Worm (Caenorhabditis elegans) whole organism, L3 larva: Measurements from ENCODE around the gene mrpl-12.

Experiments
- R02D3.7 ChIP-seq: fragments of 150-350 bp; optimal IDR thresholded peaks from 2 replicates; lab custom pipeline; 2014; ENCODE audit warnings: missing biosample characterization, missing genetic modification characterization
- ZK546.5 ChIP-seq: sonication (generic microtip); optimal IDR thresholded peaks from 2 replicates; lab custom pipeline; 2017; ENCODE audit warnings: missing biosample characterization, missing genetic modification characterization
- aly-2 ChIP-seq: fragments of 150-350 bp; optimal IDR thresholded peaks from 2 replicates; lab custom pipeline; 2014; ENCODE audit warnings: missing biosample characterization, missing genetic modification characterization
- ama-1 ChIP-seq: fragments of 150-350 bp; optimal IDR thresholded peaks from 2 replicates; lab custom pipeline; 2018
- ceh-16 ChIP-seq: sonication (generic microtip); optimal IDR thresholded peaks from 2 replicates; lab custom pipeline; 2017; ENCODE audit warnings: missing biosample characterization, missing genetic modification characterization
- ceh-28 ChIP-seq: fragments of 150-350 bp; optimal IDR thresholded peaks from 2 replicates; lab custom pipeline; 2014; ENCODE audit warnings: missing biosample characterization, missing genetic modification reagents, missing genetic modification characterization
- ceh-82 ChIP-seq: fragments of 150-350 bp; optimal IDR thresholded peaks from 2 replicates; lab custom pipeline; 2014; ENCODE audit warnings: missing biosample characterization, missing genetic modification characterization
- ceh-9 ChIP-seq: sonication (generic microtip); optimal IDR thresholded peaks from 2 replicates; lab custom pipeline; 2018; ENCODE audit warnings: missing biosample characterization, missing genetic modification characterization
- daf-12 ChIP-seq: fragments of 150-350 bp; optimal IDR thresholded peaks from 2 replicates; lab custom pipeline; 2014; ENCODE audit warnings: missing biosample characterization, missing genetic modification reagents, missing genetic modification characterization
- egl-27 ChIP-seq: sonication (generic microtip); optimal IDR thresholded peaks from 4 replicates; lab custom pipeline; 2017; ENCODE audit warnings: missing biosample characterization, missing genetic modification reagents, missing genetic modification characterization
- egl-5 ChIP-seq: fragments of 150-350 bp; optimal IDR thresholded peaks from 2 replicates; lab custom pipeline; 2017; ENCODE audit warnings: missing biosample characterization, missing genetic modification reagents, missing genetic modification characterization, inconsistent platforms
- elt-1 ChIP-seq: fragments of 150-350 bp; optimal IDR thresholded peaks from 2 replicates; lab custom pipeline; 2014; ENCODE audit warnings: missing biosample characterization, missing genetic modification characterization
- elt-2 ChIP-seq: sonication (generic microtip); optimal IDR thresholded peaks from 2 replicates; lab custom pipeline; 2016; ENCODE audit warnings: missing genetic modification reagents, mild to moderate bottlenecking, missing genetic modification characterization, missing compliant biosample characterization
- elt-3 ChIP-seq, 3 experiments: fragments of 150-350 bp in 1 of 3; sonication (generic microtip) in 2 of 3; optimal IDR thresholded peaks; 2 replicates in 2 of 3; 4 replicates in 1 of 3; lab custom pipeline; 2014 to 2017; ENCODE audit warnings: missing biosample characterization in 3 of 3, missing genetic modification characterization in 3 of 3
- eor-1 ChIP-seq, 2 experiments: fragments of 150-350 bp; optimal IDR thresholded peaks; 2 replicates each; lab custom pipeline; 2014 to 2018; ENCODE audit warnings: missing biosample characterization in 2 of 2, missing genetic modification characterization in 2 of 2
- fkh-10 ChIP-seq: sonication (generic microtip); optimal IDR thresholded peaks from 2 replicates; lab custom pipeline; 2017; ENCODE audit warnings: missing biosample characterization, missing genetic modification reagents, missing genetic modification characterization
- fkh-2 ChIP-seq: fragments of 150-350 bp; optimal IDR thresholded peaks from 2 replicates; lab custom pipeline; 2014; ENCODE audit warnings: missing biosample characterization, missing genetic modification reagents, missing genetic modification characterization
- fos-1 ChIP-seq: fragments of 150-350 bp; optimal IDR thresholded peaks from 2 replicates; lab custom pipeline; 2014; ENCODE audit warnings: missing biosample characterization, missing genetic modification characterization
- hmg-11 ChIP-seq: sonication (generic microtip); optimal IDR thresholded peaks from 2 replicates; lab custom pipeline; 2016; ENCODE audit warnings: missing genetic modification characterization, missing compliant biosample characterization
- jun-1 ChIP-seq: fragments of 150-350 bp; optimal IDR thresholded peaks from 2 replicates; lab custom pipeline; 2014; ENCODE audit warnings: missing biosample characterization, missing genetic modification reagents, missing genetic modification characterization
- lin-15B ChIP-seq: fragments of 150-350 bp; optimal IDR thresholded peaks from 2 replicates; lab custom pipeline; 2014; ENCODE audit warnings: missing biosample characterization, missing genetic modification characterization
- lin-39 ChIP-seq: fragments of 150-350 bp; optimal IDR thresholded peaks from 2 replicates; lab custom pipeline; 2018; ENCODE audit warnings: missing biosample characterization, missing genetic modification reagents, missing genetic modification characterization
- lsy-12 ChIP-seq: sonication (generic microtip); optimal IDR thresholded peaks from 2 replicates; lab custom pipeline; 2016; ENCODE audit warnings: mild to moderate bottlenecking, missing genetic modification characterization, missing compliant biosample characterization
- mdl-1 ChIP-seq: fragments of 150-350 bp; optimal IDR thresholded peaks from 2 replicates; lab custom pipeline; 2014; ENCODE audit warnings: missing biosample characterization, missing genetic modification characterization
- mml-1 ChIP-seq: fragments of 150-350 bp; sonication (generic microtip); optimal IDR thresholded peaks from 3 replicates; lab custom pipeline; 2014; ENCODE audit warnings: missing biosample characterization, missing genetic modification characterization
- nfya-1 ChIP-seq: sonication (generic microtip); optimal IDR thresholded peaks from 2 replicates; lab custom pipeline; 2017; ENCODE audit warnings: missing genetic modification characterization, mild to moderate bottlenecking, missing compliant biosample characterization, antibody characterized with exemption, moderate library complexity; ENCODE audit not compliant: insufficient read depth
- nhr-11 ChIP-seq: fragments of 150-350 bp; optimal IDR thresholded peaks from 2 replicates; lab custom pipeline; 2014; ENCODE audit warnings: missing biosample characterization, missing genetic modification characterization
- nhr-12 ChIP-seq: fragments of 150-350 bp; optimal IDR thresholded peaks from 2 replicates; lab custom pipeline; 2014; ENCODE audit warnings: missing biosample characterization, missing genetic modification characterization
- nhr-23 ChIP-seq: fragments of 150-350 bp; optimal IDR thresholded peaks from 2 replicates; lab custom pipeline; 2014; ENCODE audit warnings: missing biosample characterization, missing genetic modification reagents, missing genetic modification characterization
- nhr-237 ChIP-seq: fragments of 150-350 bp; optimal IDR thresholded peaks from 2 replicates; lab custom pipeline; 2014; ENCODE audit warnings: missing biosample characterization, missing genetic modification characterization
- nhr-25 ChIP-seq: sonication (generic microtip); optimal IDR thresholded peaks from 2 replicates; lab custom pipeline; 2017; ENCODE audit warnings: missing biosample characterization, missing genetic modification characterization
- nhr-28 ChIP-seq: fragments of 150-350 bp; optimal IDR thresholded peaks from 2 replicates; lab custom pipeline; 2014; ENCODE audit warnings: missing biosample characterization, missing genetic modification characterization
- nhr-43 ChIP-seq: sonication (generic microtip); optimal IDR thresholded peaks from 2 replicates; lab custom pipeline; 2016; ENCODE audit warnings: mild to moderate bottlenecking, missing genetic modification characterization, missing compliant biosample characterization; ENCODE audit not compliant: poor library complexity, severe bottlenecking
- nhr-67 ChIP-seq: fragments of 150-350 bp; optimal IDR thresholded peaks from 2 replicates; lab custom pipeline; 2014; ENCODE audit warnings: missing biosample characterization, missing genetic modification characterization
- nhr-76 ChIP-seq: fragments of 150-350 bp; sonication (generic microtip); optimal IDR thresholded peaks from 5 replicates; lab custom pipeline; 2014; ENCODE audit warnings: missing biosample characterization, missing genetic modification characterization
- nhr-77 ChIP-seq: fragments of 150-350 bp; optimal IDR thresholded peaks from 2 replicates; lab custom pipeline; 2014; ENCODE audit warnings: missing biosample characterization, missing genetic modification characterization
- pha-4 ChIP-seq: fragments of 150-350 bp; optimal IDR thresholded peaks from 2 replicates; lab custom pipeline; 2014; ENCODE audit warnings: missing biosample characterization, missing genetic modification reagents, missing genetic modification characterization
- pqm-1 ChIP-seq: fragments of 150-350 bp; optimal IDR thresholded peaks from 2 replicates; lab custom pipeline; 2017; ENCODE audit warnings: missing biosample characterization, missing genetic modification characterization, inconsistent platforms
- sea-2 ChIP-seq: fragments of 150-350 bp; sonication (generic microtip); optimal IDR thresholded peaks from 4 replicates; lab custom pipeline; 2014; ENCODE audit warnings: missing biosample characterization, missing genetic modification reagents, missing genetic modification characterization
- skn-1 ChIP-seq: fragments of 150-350 bp; optimal IDR thresholded peaks from 2 replicates; lab custom pipeline; 2014; ENCODE audit warnings: missing biosample characterization, missing genetic modification characterization
- snpc-4 ChIP-seq: fragments of 150-350 bp; optimal IDR thresholded peaks from 2 replicates; lab custom pipeline; 2014; ENCODE audit warnings: missing biosample characterization, missing genetic modification characterization
- tbx-2 ChIP-seq: sonication (generic microtip); optimal IDR thresholded peaks from 2 replicates; lab custom pipeline; 2016; ENCODE audit warnings: mild to moderate bottlenecking, missing genetic modification characterization, missing compliant biosample characterization
- unc-39 ChIP-seq: sonication (generic microtip); optimal IDR thresholded peaks from 4 replicates; lab custom pipeline; 2017; ENCODE audit warnings: missing biosample characterization, missing genetic modification characterization
- unc-62 ChIP-seq: fragments of 150-350 bp; sonication (generic microtip); optimal IDR thresholded peaks from 4 replicates; lab custom pipeline; 2014; ENCODE audit warnings: missing biosample characterization, missing genetic modification reagents, missing genetic modification characterization
- zag-1 ChIP-seq: fragments of 150-350 bp; optimal IDR thresholded peaks from 2 replicates; lab custom pipeline; 2014; ENCODE audit warnings: missing biosample characterization, missing genetic modification characterization
- ztf-11 ChIP-seq: fragments of 150-350 bp; optimal IDR thresholded peaks from 2 replicates; lab custom pipeline; 2014; ENCODE audit warnings: missing biosample characterization, missing genetic modification characterization
- ztf-4 ChIP-seq: fragments of 150-350 bp; optimal IDR thresholded peaks from 2 replicates; lab custom pipeline; 2014; ENCODE audit warnings: missing biosample characterization, missing genetic modification characterization

Gene mrpl-12

DNA sequence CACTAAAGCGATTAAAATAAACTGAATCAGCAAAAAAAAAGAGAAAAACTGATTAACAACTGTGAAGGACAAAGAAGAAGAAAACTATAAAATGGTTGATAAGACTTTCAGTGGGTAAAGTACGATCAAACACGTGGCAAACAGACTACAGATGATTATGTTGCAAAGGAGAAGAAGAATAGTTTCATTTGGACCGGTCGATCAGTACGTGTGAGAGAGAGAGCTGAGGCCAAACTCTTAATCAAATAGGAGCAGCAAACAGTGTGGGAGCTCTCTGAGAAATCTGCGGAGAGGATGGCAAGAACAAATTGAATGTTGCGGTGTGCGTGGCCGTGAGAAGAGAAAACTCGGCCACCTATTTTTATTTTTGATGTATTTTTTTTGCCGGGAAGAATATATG lies 11.5 kb downstream of the mrpl-12 start:
- TF ChIP-seq nhr-77 (tag; lab: Kevin White, UChicago) (no peak), unc-62 (GFP tag; lab: Kevin White, UChicago) (no peak), tbx-2 (no peak), mdl-1 (tag; lab: Kevin White, UChicago) (peak; percentile 22), sea-2 (no peak), ZK546.5 (tag; lab: Kevin White, UChicago) (no peak), mml-1 (no peak), nhr-23 (tag; lab: Kevin White, UChicago) (no peak), jun-1 (tag; lab: Kevin White, UChicago) (peak; percentile 43), aly-2 (tag; lab: Kevin White, UChicago) (no peak), elt-1 (tag; lab: Kevin White, UChicago) (no peak), elt-3 (tag; optimal IDR thresholded peaks at IDR 0.05; lab: Kevin White, UChicago) (no peak), hmg-11 (no peak), daf-12 (tag; lab: Kevin White, UChicago) (no peak), zag-1 (tag; lab: Kevin White, UChicago) (no peak), skn-1 (tag; lab: Kevin White, UChicago) (no peak), fkh-2 (no peak), unc-39 (tag; lab: Kevin White, UChicago) (no peak), snpc-4 (tag; lab: Kevin White, UChicago) (no peak), lsy-12 (tag; lab: Kevin White, UChicago) (no peak), ceh-9 (no peak), fos-1 (tag; lab: Kevin White, UChicago) (no peak), R02D3.7 (tag; lab: Kevin White, UChicago) (no peak), ceh-16 (no peak), ztf-11 (tag; lab: Kevin White, UChicago) (no peak), ama-1 (lab: Kevin White, UChicago) (peak; percentile 9), egl-5 (no peak), ceh-82 (tag; lab: Kevin White, UChicago) (no peak), fkh-10 (no peak), nhr-43 (no peak), ztf-4 (tag; lab: Kevin White, UChicago) (no peak), eor-1 (tag; optimal IDR thresholded peaks at IDR 0.05; lab: Kevin White, UChicago) (no peak), nhr-76 (tag; lab: Kevin White, UChicago) (no peak), pha-4 (tag; lab: Kevin White, UChicago) (peak; percentile 61), nhr-25 (peak; percentile 2), egl-27 (tag; lab: Kevin White, UChicago) (no peak), lin-39 (tag; lab: Kevin White, UChicago) (no peak), nhr-67 (tag; lab: Kevin White, UChicago) (no peak), nhr-12 (tag; lab: Kevin White, UChicago) (no peak), pqm-1 (tag; lab: Kevin White, UChicago) (peak; percentile 93), nfya-1 (no peak), nhr-237 (no peak), ceh-28 (tag; lab: Kevin White, UChicago) (peak; percentile 3), nhr-11 (tag; lab: Kevin White, UChicago) (no peak), elt-2 (tag; lab: Kevin White, UChicago) (peak; percentile 81), lin-15B (no peak), nhr-28 (tag; lab: Kevin White, UChicago) (no peak)

DNA sequence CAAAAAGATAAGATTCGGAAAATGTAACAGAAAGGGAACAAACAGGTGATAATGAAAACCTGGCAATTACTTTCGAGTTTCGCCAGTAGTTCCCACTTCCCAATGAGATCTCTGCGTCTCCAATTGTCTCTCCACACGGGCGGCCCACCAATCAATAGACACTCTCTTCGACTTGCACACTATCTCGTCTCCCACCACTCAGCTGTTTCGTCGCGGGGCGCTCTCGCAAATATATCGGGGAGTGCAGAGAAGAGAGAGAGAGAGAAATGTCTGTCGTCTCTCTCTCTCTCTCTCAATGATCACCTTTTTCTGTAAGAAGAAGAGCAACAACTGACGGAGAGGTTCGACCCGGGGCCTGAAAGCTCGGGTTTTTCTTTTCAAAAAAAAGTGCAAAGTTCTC lies 12.6 kb downstream of the mrpl-12 start:
- TF ChIP-seq jun-1 (tag; lab: Kevin White, UChicago) (peak; percentile 87), hmg-11 (peak; percentile 98), elt-2 (tag; lab: Kevin White, UChicago) (peak; percentile 86), nhr-12 (tag; lab: Kevin White, UChicago) (no peak), snpc-4 (tag; lab: Kevin White, UChicago) (peak; percentile 50), nhr-25 (peak; percentile 81), nhr-76 (tag; lab: Kevin White, UChicago) (no peak), unc-62 (GFP tag; lab: Kevin White, UChicago) (no peak), mdl-1 (tag; lab: Kevin White, UChicago) (peak; percentile 70), nhr-77 (tag; lab: Kevin White, UChicago) (no peak), elt-3 (tag; optimal IDR thresholded peaks at IDR 0.05; lab: Kevin White, UChicago) (no peak), nhr-23 (tag; lab: Kevin White, UChicago) (peak; percentile 75), nhr-11 (tag; lab: Kevin White, UChicago) (peak; percentile 6), skn-1 (tag; lab: Kevin White, UChicago) (peak; percentile 20), egl-5 (peak; percentile 82), zag-1 (tag; lab: Kevin White, UChicago) (no peak), sea-2 (no peak), ama-1 (lab: Kevin White, UChicago) (peak; percentile 35), egl-27 (tag; lab: Kevin White, UChicago) (peak; percentile 29), ztf-11 (tag; lab: Kevin White, UChicago) (no peak), lsy-12 (tag; lab: Kevin White, UChicago) (peak; percentile 71), nhr-237 (no peak), nfya-1 (peak; percentile 97), fkh-2 (no peak), ceh-82 (tag; lab: Kevin White, UChicago) (peak; percentile 45), pqm-1 (tag; lab: Kevin White, UChicago) (peak; percentile 68), ztf-4 (tag; lab: Kevin White, UChicago) (no peak), lin-15B (peak; percentile 80), R02D3.7 (tag; lab: Kevin White, UChicago) (peak; percentile 56), ZK546.5 (tag; lab: Kevin White, UChicago) (no peak), eor-1 (tag; optimal IDR thresholded peaks at IDR 0.05; lab: Kevin White, UChicago) (no peak), nhr-43 (peak; percentile 22), elt-1 (tag; lab: Kevin White, UChicago) (peak; percentile 1), tbx-2 (peak; percentile 33), fkh-10 (peak; percentile 29), ceh-16 (no peak), aly-2 (tag; lab: Kevin White, UChicago) (no peak), ceh-9 (no peak), lin-39 (tag; lab: Kevin White, UChicago) (peak; percentile 86)
